Worm (Caenorhabditis elegans) whole organism, mixed stage, embryonic: Measurements from ENCODE around the gene F46B6.9.

ENCODE experiments used
- elt-3 ChIP-seq: fragments of 150-350 bp; optimal IDR thresholded peaks from 2 replicates; lab custom pipeline; 2014; ENCODE audit warnings: missing biosample characterization, missing genetic modification characterization
- lin-13 ChIP-seq: fragments of 150-350 bp; optimal IDR thresholded peaks from 2 replicates; lab custom pipeline; 2014; ENCODE audit warnings: missing biosample characterization, missing genetic modification characterization
- lin-32 ChIP-seq: fragments of 200-800 bp; sonication (Bioruptor generic); optimal IDR thresholded peaks from 2 replicates; lab custom pipeline; 2018; ENCODE audit warnings: mild to moderate bottlenecking, missing genetic modification characterization, missing compliant biosample characterization
- lsy-2 ChIP-seq: fragments of 150-350 bp; optimal IDR thresholded peaks from 2 replicates; lab custom pipeline; 2014; ENCODE audit warnings: missing biosample characterization, missing genetic modification characterization
- mab-5 ChIP-seq: fragments of 150-350 bp; optimal IDR thresholded peaks from 2 replicates; lab custom pipeline; 2014; ENCODE audit warnings: missing biosample characterization, missing genetic modification characterization
- mep-1 ChIP-seq: fragments of 150-350 bp; optimal IDR thresholded peaks from 2 replicates; lab custom pipeline; 2017; ENCODE audit warnings: missing biosample characterization, missing genetic modification reagents, missing genetic modification characterization, inconsistent platforms
- nhr-12 ChIP-seq: fragments of 150-350 bp; optimal IDR thresholded peaks from 2 replicates; lab custom pipeline; 2014; ENCODE audit warnings: missing biosample characterization, missing genetic modification characterization
- nhr-28 ChIP-seq: fragments of 150-350 bp; optimal IDR thresholded peaks from 2 replicates; lab custom pipeline; 2014; ENCODE audit warnings: missing biosample characterization, missing genetic modification characterization
- snpc-4 ChIP-seq: fragments of 150-350 bp; optimal IDR thresholded peaks from 2 replicates; lab custom pipeline; 2014; ENCODE audit warnings: missing biosample characterization, missing genetic modification characterization
- unc-120 ChIP-seq: sonication (generic microtip); optimal IDR thresholded peaks from 2 replicates; lab custom pipeline; 2017; ENCODE audit warnings: missing genetic modification characterization, missing compliant biosample characterization; ENCODE audit not compliant: poor library complexity, severe bottlenecking
- unc-39 ChIP-seq: fragments of 150-350 bp; optimal IDR thresholded peaks from 2 replicates; lab custom pipeline; 2014; ENCODE audit warnings: missing biosample characterization, missing genetic modification characterization
- unc-62 ChIP-seq: fragments of 150-350 bp; optimal IDR thresholded peaks from 2 replicates; lab custom pipeline; 2014; ENCODE audit warnings: missing biosample characterization, missing genetic modification reagents, missing genetic modification characterization
- ztf-11 ChIP-seq: fragments of 150-350 bp; optimal IDR thresholded peaks from 2 replicates; lab custom pipeline; 2014; ENCODE audit warnings: missing biosample characterization, missing genetic modification characterization

ce11 chrV:9752918-9753317 lies 43.7 kb upstream of the F46B6.9 start, which contains the start of gene F58E6.6:
- no peak for TF ChIP-seq lin-13 (tag; lab: Kevin White, UChicago)
- no peak for TF ChIP-seq unc-39
- no peak for TF ChIP-seq nhr-28
- TF ChIP-seq mab-5 = no peak
- TF ChIP-seq nhr-12 (tag; lab: Kevin White, UChicago) = no peak
- no peak for TF ChIP-seq mep-1 (tag; lab: Kevin White, UChicago)
- TF ChIP-seq lin-32 (GFP tag; lab: Kevin White, UChicago) = no peak
- no peak for TF ChIP-seq lsy-2
- no peak for TF ChIP-seq elt-3 (tag; lab: Kevin White, UChicago)
- TF ChIP-seq snpc-4 (tag; lab: Kevin White, UChicago) = no peak
- no peak for TF ChIP-seq unc-62 (GFP tag; lab: Kevin White, UChicago)
- TF ChIP-seq ztf-11 (tag; lab: Kevin White, UChicago) = no peak
- no peak for TF ChIP-seq unc-120 (tag; lab: Kevin White, UChicago)
